Worm (Caenorhabditis elegans) whole organism, young adult: ENCODE measurements around the gene F54H5.3.

Experiments used
- D2030.7 ChIP-seq: fragments of 200-800 bp; sonication (Bioruptor generic); IDR thresholded peaks from 2 replicates; pipeline ENCODE4 v1.3.6; 2022; ENCODE audit warnings: missing genetic modification reagents, missing genetic modification characterization, missing compliant biosample characterization
- F22D6.2 ChIP-seq: sonication (generic microtip); optimal IDR thresholded peaks from 2 replicates; lab custom pipeline; 2016; ENCODE audit warnings: mild to moderate bottlenecking, missing genetic modification characterization, missing compliant biosample characterization
- F33H1.4 ChIP-seq: fragments of 200-800 bp; sonication (Bioruptor generic); IDR thresholded peaks from 2 replicates; pipeline ENCODE4 v1.3.6; 2022; ENCODE audit warnings: missing genetic modification reagents, missing genetic modification characterization, missing compliant biosample characterization
- T07F8.4 ChIP-seq: sonication (generic microtip); optimal IDR thresholded peaks from 2 replicates; lab custom pipeline; 2016; ENCODE audit warnings: mild to moderate bottlenecking, missing genetic modification characterization, moderate library complexity, missing compliant biosample characterization
- Y79H2A.3 ChIP-seq: fragments of 200-800 bp; sonication (Bioruptor generic); conservative IDR thresholded peaks from 2 replicates; pipeline ENCODE4 v1.3.6; 2022; ENCODE audit warnings: missing genetic modification reagents, missing genetic modification characterization, missing compliant biosample characterization
- ZK185.1 ChIP-seq: sonication (generic microtip); optimal IDR thresholded peaks from 2 replicates; lab custom pipeline; 2016; ENCODE audit warnings: mild to moderate bottlenecking, missing genetic modification characterization, missing compliant biosample characterization; ENCODE audit not compliant: poor library complexity, severe bottlenecking
- akir-1 ChIP-seq: fragments of 200-800 bp; sonication (Bioruptor generic); optimal IDR thresholded peaks from 2 replicates; lab custom pipeline; 2018; ENCODE audit warnings: mild to moderate bottlenecking, missing genetic modification characterization, moderate library complexity, missing compliant biosample characterization
- attf-3 ChIP-seq: fragments of 200-800 bp; sonication (Bioruptor generic); conservative IDR thresholded peaks from 2 replicates; pipeline ENCODE4 v1.3.6; 2022; ENCODE audit warnings: missing genetic modification reagents, missing genetic modification characterization, missing compliant biosample characterization
- cebp-1 ChIP-seq, 2 experiments: fragments of 200-800 bp in 1 of 2; sonication (Bioruptor generic) in 1 of 2; sonication (generic microtip) in 1 of 2; IDR thresholded peaks in 1 of 2; optimal IDR thresholded peaks in 1 of 2; 2 replicates each; pipeline versions ENCODE4 v1.3.6 to Lab custom; 2017 to 2022; ENCODE audit warnings: missing compliant biosample characterization in 2 of 2, missing genetic modification characterization in 2 of 2, mild to moderate bottlenecking in 1 of 2, missing genetic modification reagents in 1 of 2, moderate library complexity in 1 of 2
- dox-1 ChIP-seq: fragments of 200-800 bp; sonication (Bioruptor generic); IDR thresholded peaks from 2 replicates; pipeline ENCODE4 v1.3.6; 2022; ENCODE audit warnings: missing genetic modification reagents, missing genetic modification characterization, missing compliant biosample characterization
- efl-1 ChIP-seq: fragments of 150-350 bp; optimal IDR thresholded peaks from 2 replicates; lab custom pipeline; 2014; ENCODE audit warnings: missing biosample characterization, missing genetic modification reagents, missing genetic modification characterization
- him-1 ChIP-seq: sonication (generic microtip); optimal IDR thresholded peaks from 2 replicates; lab custom pipeline; 2016; ENCODE audit warnings: missing genotype, missing genetic modification reagents, missing genetic modification characterization, missing compliant biosample characterization
- hlh-26 ChIP-seq: fragments of 200-800 bp; sonication (Bioruptor generic); conservative IDR thresholded peaks from 2 replicates; pipeline ENCODE4 v1.3.6; 2022; ENCODE audit warnings: missing genetic modification reagents, missing genetic modification characterization, missing compliant biosample characterization
- hmg-1.2 ChIP-seq: fragments of 200-800 bp; sonication (Bioruptor generic); IDR thresholded peaks from 2 replicates; pipeline ENCODE4 v1.3.6; 2022; ENCODE audit warnings: missing genetic modification reagents, missing genetic modification characterization, missing compliant biosample characterization
- let-526 ChIP-seq: fragments of 200-800 bp; sonication (Bioruptor generic); IDR thresholded peaks from 2 replicates; pipeline ENCODE4 v1.3.6; 2022; ENCODE audit warnings: missing genetic modification reagents, missing genetic modification characterization, missing compliant biosample characterization
- let-607 ChIP-seq, 2 experiments: fragments of 200-800 bp in 1 of 2; sonication (Bioruptor generic) in 1 of 2; sonication (generic microtip) in 1 of 2; optimal IDR thresholded peaks; 2 replicates each; lab custom pipeline; 2016 to 2018; ENCODE audit warnings: mild to moderate bottlenecking in 2 of 2, missing compliant biosample characterization in 2 of 2, missing genetic modification characterization in 2 of 2, moderate library complexity in 2 of 2, missing genotype in 1 of 2
- lin-35 ChIP-seq, 3 experiments: fragments of 150-350 bp in 2 of 3; sonication (generic microtip) in 1 of 3; optimal IDR thresholded peaks; 2 replicates each; lab custom pipeline; 2014 to 2018; ENCODE audit warnings: missing biosample characterization in 3 of 3, missing genetic modification characterization in 3 of 3, missing genetic modification reagents in 3 of 3
- lin-40 ChIP-seq: sonication (generic microtip); optimal IDR thresholded peaks from 2 replicates; lab custom pipeline; 2016; ENCODE audit warnings: missing genetic modification characterization, mild to moderate bottlenecking, missing compliant biosample characterization, missing genotype, missing genetic modification reagents
- lin-54 ChIP-seq: fragments of 200-800 bp; sonication (Bioruptor generic); optimal IDR thresholded peaks from 2 replicates; lab custom pipeline; 2018; ENCODE audit warnings: mild to moderate bottlenecking, missing genetic modification characterization, missing compliant biosample characterization
- lsl-1 ChIP-seq: fragments of 200-800 bp; sonication (Bioruptor generic); optimal IDR thresholded peaks from 2 replicates; lab custom pipeline; 2018; ENCODE audit warnings: mild to moderate bottlenecking, missing genetic modification characterization, moderate library complexity, missing compliant biosample characterization
- madf-6 ChIP-seq: fragments of 200-800 bp; sonication (Bioruptor generic); IDR thresholded peaks from 2 replicates; pipeline ENCODE4 v1.3.6; 2022; ENCODE audit warnings: missing genetic modification reagents, missing genetic modification characterization, missing compliant biosample characterization
- mcd-1 ChIP-seq: fragments of 200-800 bp; sonication (Bioruptor generic); IDR thresholded peaks from 2 replicates; pipeline ENCODE4 v1.3.6; 2022; ENCODE audit warnings: missing genetic modification reagents, missing genetic modification characterization, missing compliant biosample characterization
- nhr-90 ChIP-seq: sonication (generic microtip); optimal IDR thresholded peaks from 2 replicates; lab custom pipeline; 2016; ENCODE audit warnings: missing genotype, mild to moderate bottlenecking, missing genetic modification characterization, missing compliant biosample characterization
- pbrm-1 ChIP-seq: fragments of 200-800 bp; sonication (Bioruptor generic); IDR thresholded peaks from 2 replicates; pipeline ENCODE4 v1.3.6; 2022; ENCODE audit warnings: missing genetic modification reagents, missing genetic modification characterization, missing compliant biosample characterization
- pha-4 ChIP-seq: fragments of 150-350 bp; sonication (generic microtip); optimal IDR thresholded peaks from 2 replicates; lab custom pipeline; 2014; ENCODE audit warnings: missing biosample characterization, missing genetic modification reagents, missing genetic modification characterization
- snpc-1.1 ChIP-seq: sonication (generic microtip); optimal IDR thresholded peaks from 2 replicates; lab custom pipeline; 2017; ENCODE audit warnings: missing genetic modification characterization, mild to moderate bottlenecking, missing compliant biosample characterization, antibody characterized with exemption, moderate library complexity, missing genotype, missing genetic modification reagents; ENCODE audit not compliant: insufficient read depth
- snpc-3.4 ChIP-seq: sonication (generic microtip); optimal IDR thresholded peaks from 2 replicates; lab custom pipeline; 2017; ENCODE audit warnings: missing genetic modification characterization, mild to moderate bottlenecking, missing compliant biosample characterization, antibody characterized with exemption, moderate library complexity, missing genotype, missing genetic modification reagents
- snpc-4 ChIP-seq, 5 experiments: fragments of 150-350 bp in 1 of 5; sonication (generic microtip) in 4 of 5; optimal IDR thresholded peaks; 2 replicates each; lab custom pipeline; 2014 to 2018; ENCODE audit warnings: missing genetic modification characterization in 5 of 5, missing biosample characterization in 3 of 5, antibody characterized with exemption in 2 of 5, mild to moderate bottlenecking in 2 of 5, missing compliant biosample characterization in 2 of 5, missing genotype in 2 of 5, moderate library complexity in 2 of 5, missing genetic modification reagents in 1 of 5
- tbp1 ChIP-seq: fragments of 200-800 bp; sonication (Bioruptor generic); optimal IDR thresholded peaks from 2 replicates; lab custom pipeline; 2018; ENCODE audit warnings: mild to moderate bottlenecking, missing genetic modification characterization, missing compliant biosample characterization
- unc-62 ChIP-seq: fragments of 150-350 bp; optimal IDR thresholded peaks from 2 replicates; lab custom pipeline; 2014; ENCODE audit warnings: missing biosample characterization, missing genetic modification reagents, missing genetic modification characterization
- zfh-2 ChIP-seq: fragments of 200-800 bp; sonication (Bioruptor generic); conservative IDR thresholded peaks from 2 replicates; pipeline ENCODE4 v1.3.6; 2022; ENCODE audit warnings: missing genetic modification reagents, missing genetic modification characterization, missing compliant biosample characterization
- ztf-3 ChIP-seq: fragments of 200-800 bp; sonication (Bioruptor generic); optimal IDR thresholded peaks from 2 replicates; lab custom pipeline; 2018; ENCODE audit warnings: mild to moderate bottlenecking, missing genetic modification characterization, missing compliant biosample characterization

F54H5.3 gene

DNA sequence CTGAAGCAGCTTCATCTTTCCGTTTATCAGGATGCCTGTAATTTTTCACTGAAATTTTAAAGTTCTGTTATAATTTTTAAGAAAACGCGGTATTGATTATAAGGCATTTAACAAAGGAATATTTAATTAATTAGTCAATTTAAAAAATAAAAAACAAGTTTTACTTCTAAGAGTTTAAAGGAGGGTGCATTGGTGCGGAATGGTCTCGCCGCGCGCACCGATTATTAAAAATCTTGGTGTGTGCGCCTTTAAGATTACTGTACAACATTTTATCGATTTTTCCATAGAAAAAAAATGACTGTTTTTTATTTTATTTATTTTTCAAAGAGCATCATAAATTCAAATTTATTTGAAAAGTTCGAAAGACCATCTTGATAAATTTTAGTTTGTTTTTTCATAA is 24.5 kb upstream of the F54H5.3 start (continued):
- TF ChIP-seq hlh-26 (GFP tag; lab: Robert Waterston, UW) (no peak), F22D6.2 (tag; lab: Kevin White, UChicago) (no peak), F33H1.4 (GFP tag; lab: Robert Waterston, UW) (peak; percentile 83), zfh-2 (GFP tag; lab: Robert Waterston, UW) (no peak), akir-1 (GFP tag; lab: Kevin White, UChicago) (no peak), ztf-3 (GFP tag; lab: Kevin White, UChicago) (no peak), madf-6 (GFP tag; lab: Robert Waterston, UW) (peak; percentile 81), unc-62 (GFP tag; lab: Kevin White, UChicago) (no peak)

- TF ChIP-seq D2030.7 (GFP tag; lab: Robert Waterston, UW) (no peak), let-526 (GFP tag; lab: Robert Waterston, UW) (no peak), him-1 (no peak), nhr-90 (tag; lab: Kevin White, UChicago) (no peak), lin-35 (GFP tag; optimal IDR thresholded peaks at IDR 0.05; lab: Kevin White, UChicago) (no peak), snpc-1.1 (tag; lab: Kevin White, UChicago) (no peak), tbp1 (GFP tag; lab: Kevin White, UChicago) (no peak), let-607 (tag; optimal IDR thresholded peaks at IDR 0.05; lab: Kevin White, UChicago) (no peak), T07F8.4 (no peak), F22D6.2 (tag; lab: Kevin White, UChicago) (no peak), ztf-3 (GFP tag; lab: Kevin White, UChicago) (no peak)
These were observed 23.9 kb upstream of the F54H5.3 start, which contains the start of gene dnj-8 for ce11 chrII:6598050-6598449. Gene dnj-8 (minus strand): TSS chrII:6598080.

ce11 chrII:6600973-6601372 is 21.0 kb upstream of the F54H5.3 start, which contains the start of gene vps-33.2:
Gene vps-33.2 (plus strand): TSS chrII:6601216.
- peak; percentile 27 for TF ChIP-seq tbp1 (GFP tag; lab: Kevin White, UChicago)
- TF ChIP-seq pbrm-1: 0 out of 2 replicates have a peak, but pooled peaks have one; percentile 16
- no peak for TF ChIP-seq Y79H2A.3 (GFP tag; lab: Robert Waterston, UW)
- peak; percentile 50 for TF ChIP-seq lsl-1 (GFP tag; lab: Kevin White, UChicago)
- TF ChIP-seq dox-1 (GFP tag; lab: Robert Waterston, UW): peak; percentile 38; the same call in 1 of the 2 replicates
- peak; percentile 99 for TF ChIP-seq hmg-1.2 (GFP tag; lab: Robert Waterston, UW)
- TF ChIP-seq F33H1.4 (GFP tag; lab: Robert Waterston, UW): peak; percentile 51; the same call in 1 of the 2 replicates
- peak; percentile 3 for TF ChIP-seq lin-40
- no peak for TF ChIP-seq cebp-1 (GFP tag; IDR thresholded peaks at IDR 0.05; lab: Robert Waterston, UW)
- peak; percentile 41 for TF ChIP-seq cebp-1 (tag; optimal IDR thresholded peaks at IDR 0.05; lab: Kevin White, UChicago)
- no peak for TF ChIP-seq snpc-4 (GFP tag; optimal IDR thresholded peaks at IDR 0.05; lab: Kevin White, UChicago)
- peak in 1 of 4 experiments; percentile 4 for TF ChIP-seq snpc-4 (tag; optimal IDR thresholded peaks at IDR 0.05; lab: Kevin White, UChicago)
- no peak for TF ChIP-seq snpc-3.4
- 0 out of 2 replicates have a peak, but pooled peaks have one; percentile 33 for TF ChIP-seq attf-3
- TF ChIP-seq efl-1 (GFP tag; lab: Kevin White, UChicago): no peak
- TF ChIP-seq mcd-1: peak; percentile 47; the same call in 1 of the 2 replicates
- TF ChIP-seq madf-6 (GFP tag; lab: Robert Waterston, UW): peak; percentile 64
- peak; percentile 34 for TF ChIP-seq ZK185.1 (tag; lab: Kevin White, UChicago)
- TF ChIP-seq lin-54: peak; percentile 3
- TF ChIP-seq pha-4 (tag; lab: Kevin White, UChicago): no peak
